Fruit fly (Drosophila melanogaster): ENCODE measurements around the gene beta-PheRS.

Gene beta-PheRS

dm6 chr3R:24267580-24268202 lies 15.2 kb upstream of the beta-PheRS start:
- TF ChIP-seq CG14441 (GFP tag; IDR thresholded peaks at IDR 0.05) (0 out of 2 replicates have a peak, but pooled peaks have one; percentile 22), HLHmδ (GFP tag; optimal IDR thresholded peaks at IDR 0.05) (no peak), HLH3B (GFP tag; IDR thresholded peaks at IDR 0.05) (0 out of 2 replicates have a peak, but pooled peaks have one; percentile 14), lmd (GFP tag; IDR thresholded peaks at IDR 0.05) (0 out of 2 replicates have a peak, but pooled peaks have one; percentile 6), Pdp1 (GFP tag; optimal IDR thresholded peaks at IDR 0.05) (peak in 1 of 2 experiments; percentile 55), Ptx1 (GFP tag; IDR thresholded peaks at IDR 0.05) (0 out of 2 replicates have a peak, but pooled peaks have one; percentile 12), CG32532 (GFP tag; IDR thresholded peaks at IDR 0.05) (peak; percentile 20; the same call in 1 of the 2 replicates), lab (GFP tag; optimal IDR thresholded peaks at IDR 0.05) (no peak), Rfx (GFP tag; IDR thresholded peaks at IDR 0.05) (peak; percentile 38; the same call in 1 of the 2 replicates), CG15269 (tag; optimal IDR thresholded peaks at IDR 0.05) (no peak), CG9797 (GFP tag; optimal IDR thresholded peaks at IDR 0.05) (no peak), CG11504 (tag; optimal IDR thresholded peaks at IDR 0.05) (no peak), grau (tag; optimal IDR thresholded peaks at IDR 0.05) (peak; percentile 72), sob (GFP tag; IDR thresholded peaks at IDR 0.05) (0 out of 2 replicates have a peak, but pooled peaks have one; percentile 24), Sin3A (optimal IDR thresholded peaks at IDR 0.05) (no peak), chinmo (GFP tag; IDR thresholded peaks at IDR 0.05; ENCODE audit: partially characterized antibody) (0 out of 4 replicates have a peak, but pooled peaks have one; percentile 55)

dm6 chr3R:24266786-24267579 lies 14.5 kb upstream of the beta-PheRS start:
- TF ChIP-seq Max (GFP tag; optimal IDR thresholded peaks at IDR 0.05) = no peak
- no peak for TF ChIP-seq CG2116 (GFP tag; optimal IDR thresholded peaks at IDR 0.05)
- no peak for TF ChIP-seq CG4328 (GFP tag; optimal IDR thresholded peaks at IDR 0.05)
- TF ChIP-seq corto (GFP tag; optimal IDR thresholded peaks at IDR 0.05) = peak; percentile 80
- no peak for TF ChIP-seq danr (GFP tag; IDR thresholded peaks at IDR 0.05)
- TF ChIP-seq nom (GFP tag; optimal IDR thresholded peaks at IDR 0.05) = peak; percentile 86
- no peak for TF ChIP-seq nmo (GFP tag; optimal IDR thresholded peaks at IDR 0.05)
- TF ChIP-seq nerfin-2 (GFP tag; IDR thresholded peaks at IDR 0.05; ENCODE audit: partially characterized antibody) = no peak
- TF ChIP-seq Drgx (GFP tag; IDR thresholded peaks at IDR 0.05) = peak; percentile 75
- no peak for TF ChIP-seq zfh1 (GFP tag; IDR thresholded peaks at IDR 0.05)
- peak; percentile 83 for TF ChIP-seq lbe (GFP tag; optimal IDR thresholded peaks at IDR 0.05)
- TF ChIP-seq Ets65A (GFP tag) = peak; percentile 86
- TF ChIP-seq bsh (GFP tag; optimal IDR thresholded peaks at IDR 0.05) = peak in 1 of 2 experiments; percentile 86
- no peak for TF ChIP-seq CG16815 (GFP tag; optimal IDR thresholded peaks at IDR 0.05)
- no peak for TF ChIP-seq rib (GFP tag; IDR thresholded peaks at IDR 0.05)
- TF ChIP-seq schlank (tag; optimal IDR thresholded peaks at IDR 0.05) = no peak
- no peak for TF ChIP-seq CG14710 (tag; optimal IDR thresholded peaks at IDR 0.05)
- peak; percentile 33 for TF ChIP-seq Med (GFP tag)
- TF ChIP-seq CG9727 (GFP tag; optimal IDR thresholded peaks at IDR 0.05) = no peak

Measured in whole organism, embryonic.